Worm (Caenorhabditis elegans): Measurements from ENCODE around the gene alkb-7.

- TF ChIP-seq snpc-4 (tag; optimal IDR thresholded peaks at IDR 0.05) = no peak
- TF ChIP-seq egl-27 (tag; optimal IDR thresholded peaks at IDR 0.05) = no peak
- TF ChIP-seq rnt-1 (tag; optimal IDR thresholded peaks at IDR 0.05) = no peak
- no peak for TF ChIP-seq pqm-1 (tag; optimal IDR thresholded peaks at IDR 0.05)
- TF ChIP-seq elt-3 (tag; optimal IDR thresholded peaks at IDR 0.05) = no peak
- no peak for TF ChIP-seq ces-1 (GFP tag; optimal IDR thresholded peaks at IDR 0.05)
- no peak for TF ChIP-seq unc-86 (tag; optimal IDR thresholded peaks at IDR 0.05)
- no peak for TF ChIP-seq irx-1 (tag; optimal IDR thresholded peaks at IDR 0.05)
- no peak for TF ChIP-seq nhr-85 (tag)
- TF ChIP-seq nhr-76 (tag; optimal IDR thresholded peaks at IDR 0.05) = no peak
- no peak for TF ChIP-seq nhr-237 (tag; optimal IDR thresholded peaks at IDR 0.05)
- no peak for TF ChIP-seq ets-5 (GFP tag; IDR thresholded peaks at IDR 0.05)
- TF ChIP-seq jun-1 (tag; optimal IDR thresholded peaks at IDR 0.05) = no peak
- no peak for TF ChIP-seq mep-1 (tag; optimal IDR thresholded peaks at IDR 0.05)
Observed at ce11 chrII:12774402-12774801, 13.6 kb downstream of the alkb-7 start, which contains the start of gene Y46G5A.14.
